Fruit fly (Drosophila melanogaster) whole organism, prepupa: ENCODE data around the gene Indy.

ENCODE experiments used
- CG10669 ChIP-seq: fragments of 200-800 bp; sonication (Bioruptor generic); optimal IDR thresholded peaks from 3 replicates; lab custom pipeline; 2018; ENCODE audit warnings: missing biosample characterization, mild to moderate bottlenecking, missing genetic modification characterization, moderate library complexity
- CG16779 ChIP-seq: fragments of 200-800 bp; sonication (Bioruptor generic); optimal IDR thresholded peaks from 3 replicates; lab custom pipeline; 2017; ENCODE audit warnings: missing biosample characterization, mild to moderate bottlenecking, missing genetic modification characterization
- CG4318 ChIP-seq: fragments of 200-800 bp; sonication (Bioruptor generic); optimal IDR thresholded peaks from 3 replicates; lab custom pipeline; 2017; ENCODE audit warnings: missing biosample characterization, mild to moderate bottlenecking, missing genetic modification characterization
- CG6792 ChIP-seq: fragments of 200-800 bp; sonication (Bioruptor generic); optimal IDR thresholded peaks from 3 replicates; lab custom pipeline; 2016; ENCODE audit warnings: missing biosample characterization, missing genetic modification characterization
- Gug ChIP-seq: fragments of 200-800 bp; sonication (Bioruptor generic); IDR thresholded peaks from 2 replicates; pipeline ENCODE4 v1.3.6; 2022; ENCODE audit warnings: missing biosample characterization, missing genetic modification characterization
- esn ChIP-seq: fragments of 200-800 bp; sonication (Bioruptor generic); optimal IDR thresholded peaks from 2 replicates; lab custom pipeline; 2016; ENCODE audit warnings: missing biosample characterization, mild to moderate bottlenecking, missing genetic modification characterization, moderate library complexity
- fkh ChIP-seq: fragments of 200-800 bp; sonication (Bioruptor generic); optimal IDR thresholded peaks from 3 replicates; lab custom pipeline; 2017; ENCODE audit warnings: missing biosample characterization, mild to moderate bottlenecking, missing genetic modification characterization, moderate library complexity
- svp ChIP-seq: fragments of 200-800 bp; sonication (Bioruptor generic); peaks from one replicate; lab custom pipeline; 2016; ENCODE audit warnings: missing biosample characterization, missing genetic modification characterization

dm6 chr3L:18783544-18783943, 62.5 kb downstream of the Indy start:
- TF ChIP-seq Gug (GFP tag; lab: Robert Waterston, UW) (peak; percentile 55; the same call in 1 of the 2 replicates), fkh (GFP tag; lab: Kevin White, UChicago) (no peak), CG10669 (GFP tag; lab: Kevin White, UChicago) (peak; percentile 27), CG16779 (tag; lab: Kevin White, UChicago) (peak; percentile 70), esn (GFP tag; lab: Kevin White, UChicago) (no peak), CG6792 (GFP tag; lab: Kevin White, UChicago) (no peak), CG4318 (GFP tag; lab: Kevin White, UChicago) (no peak), svp (GFP tag; lab: Kevin White, UChicago) (no peak)
